Worm (Caenorhabditis elegans) whole organism, young adult: Measurements from ENCODE around the gene F23F1.6.

ENCODE experiments used
- B0035.1 ChIP-seq: sonication (generic microtip); optimal IDR thresholded peaks from 2 replicates; lab custom pipeline; 2016; ENCODE audit warnings: missing genetic modification characterization, mild to moderate bottlenecking, missing compliant biosample characterization, missing genotype, missing genetic modification reagents
- C17E4.6 ChIP-seq: fragments of 200-800 bp; sonication (Bioruptor generic); IDR thresholded peaks from 2 replicates; pipeline ENCODE4 v1.3.6; 2022; ENCODE audit warnings: missing genetic modification reagents, missing genetic modification characterization, missing compliant biosample characterization
- F10E7.11 ChIP-seq: sonication (generic microtip); optimal IDR thresholded peaks from 2 replicates; lab custom pipeline; 2017; ENCODE audit warnings: mild to moderate bottlenecking, missing genetic modification characterization, moderate library complexity, missing compliant biosample characterization
- F37B4.10 ChIP-seq: fragments of 200-800 bp; sonication (Bioruptor generic); IDR thresholded peaks from 2 replicates; pipeline ENCODE4 v1.3.6; 2022; ENCODE audit warnings: missing genetic modification characterization, missing compliant biosample characterization
- F57A8.1 ChIP-seq: fragments of 200-800 bp; sonication (Bioruptor generic); optimal IDR thresholded peaks from 2 replicates; lab custom pipeline; 2018; ENCODE audit warnings: mild to moderate bottlenecking, missing genetic modification characterization, moderate library complexity, missing compliant biosample characterization
- K11D2.4 ChIP-seq: fragments of 200-800 bp; sonication (Bioruptor generic); IDR thresholded peaks from 2 replicates; pipeline ENCODE4 v1.3.6; 2022; ENCODE audit warnings: missing genetic modification reagents, missing genetic modification characterization, missing compliant biosample characterization
- T26A5.8 ChIP-seq: sonication (generic microtip); optimal IDR thresholded peaks from 2 replicates; lab custom pipeline; 2016; ENCODE audit warnings: missing genetic modification characterization, missing compliant biosample characterization
- Y53G8AR.9 ChIP-seq: fragments of 200-800 bp; sonication (Bioruptor generic); conservative IDR thresholded peaks from 2 replicates; pipeline ENCODE4 v1.3.6; 2022; ENCODE audit warnings: missing genetic modification reagents, missing genetic modification characterization, missing compliant biosample characterization
- Y79H2A.3 ChIP-seq: fragments of 200-800 bp; sonication (Bioruptor generic); conservative IDR thresholded peaks from 2 replicates; pipeline ENCODE4 v1.3.6; 2022; ENCODE audit warnings: missing genetic modification reagents, missing genetic modification characterization, missing compliant biosample characterization
- ZK185.1 ChIP-seq: sonication (generic microtip); optimal IDR thresholded peaks from 2 replicates; lab custom pipeline; 2016; ENCODE audit warnings: mild to moderate bottlenecking, missing genetic modification characterization, missing compliant biosample characterization; ENCODE audit not compliant: poor library complexity, severe bottlenecking
- aptf-3 ChIP-seq: fragments of 200-800 bp; sonication (Bioruptor generic); IDR thresholded peaks from 2 replicates; pipeline ENCODE4 v1.3.6; 2022; ENCODE audit warnings: missing genetic modification characterization, missing compliant biosample characterization
- atf-7 ChIP-seq: sonication (generic microtip); optimal IDR thresholded peaks from 2 replicates; lab custom pipeline; 2017; ENCODE audit warnings: mild to moderate bottlenecking, missing genetic modification characterization, missing compliant biosample characterization
- bed-1 ChIP-seq: fragments of 200-800 bp; sonication (Bioruptor generic); IDR thresholded peaks from 2 replicates; pipeline ENCODE4 v1.3.6; 2022; ENCODE audit warnings: missing genetic modification reagents, missing genetic modification characterization, missing compliant biosample characterization
- cebp-2 ChIP-seq: fragments of 200-800 bp; sonication (Bioruptor generic); IDR thresholded peaks from 2 replicates; pipeline ENCODE4 v1.3.6; 2022; ENCODE audit warnings: missing genetic modification characterization, missing compliant biosample characterization
- die-1 ChIP-seq: sonication (generic microtip); optimal IDR thresholded peaks from 2 replicates; lab custom pipeline; 2016; ENCODE audit warnings: missing genotype, mild to moderate bottlenecking, missing genetic modification characterization, missing compliant biosample characterization
- dpl-1 ChIP-seq: fragments of 150-350 bp; optimal IDR thresholded peaks from 2 replicates; lab custom pipeline; 2014; ENCODE audit warnings: missing biosample characterization, missing genetic modification reagents, missing genetic modification characterization
- egl-18 ChIP-seq: fragments of 200-800 bp; sonication (Bioruptor generic); IDR thresholded peaks from 2 replicates; pipeline ENCODE4 v1.3.6; 2022; ENCODE audit warnings: missing genetic modification reagents, missing genetic modification characterization, missing compliant biosample characterization
- egrh-3 ChIP-seq: fragments of 200-800 bp; sonication (Bioruptor generic); IDR thresholded peaks from 2 replicates; pipeline ENCODE4 v1.3.6; 2022; ENCODE audit warnings: missing genetic modification reagents, missing genetic modification characterization, missing compliant biosample characterization
- fkh-3 ChIP-seq: sonication (generic microtip); optimal IDR thresholded peaks from 2 replicates; lab custom pipeline; 2016; ENCODE audit warnings: mild to moderate bottlenecking, missing genetic modification characterization, missing compliant biosample characterization
- hsf-1 ChIP-seq: fragments of 200-800 bp; sonication (Bioruptor generic); IDR thresholded peaks from 2 replicates; pipeline ENCODE4 v1.3.6; 2022; ENCODE audit warnings: missing genetic modification reagents, missing genetic modification characterization, missing compliant biosample characterization
- let-526 ChIP-seq: fragments of 200-800 bp; sonication (Bioruptor generic); IDR thresholded peaks from 2 replicates; pipeline ENCODE4 v1.3.6; 2022; ENCODE audit warnings: missing genetic modification reagents, missing genetic modification characterization, missing compliant biosample characterization
- lin-26 ChIP-seq: fragments of 200-800 bp; sonication (Bioruptor generic); IDR thresholded peaks from 2 replicates; pipeline ENCODE4 v1.3.6; 2022; ENCODE audit warnings: missing genetic modification reagents, missing genetic modification characterization, missing compliant biosample characterization
- lin-40 ChIP-seq: sonication (generic microtip); optimal IDR thresholded peaks from 2 replicates; lab custom pipeline; 2016; ENCODE audit warnings: missing genetic modification characterization, mild to moderate bottlenecking, missing compliant biosample characterization, missing genotype, missing genetic modification reagents
- lsy-27 ChIP-seq: sonication (generic microtip); optimal IDR thresholded peaks from 2 replicates; lab custom pipeline; 2017; ENCODE audit warnings: missing genetic modification characterization, mild to moderate bottlenecking, missing compliant biosample characterization, antibody characterized with exemption, missing genotype, borderline replicate concordance; ENCODE audit not compliant: insufficient read depth
- mel-28 ChIP-seq: sonication (generic microtip); optimal IDR thresholded peaks from 2 replicates; lab custom pipeline; 2016; ENCODE audit warnings: borderline replicate concordance, mild to moderate bottlenecking, missing genetic modification characterization, missing compliant biosample characterization
- nfya-1 ChIP-seq: sonication (generic microtip); optimal IDR thresholded peaks from 2 replicates; lab custom pipeline; 2017; ENCODE audit warnings: antibody characterized with exemption, missing compliant biosample characterization, missing genetic modification characterization, borderline replicate concordance; ENCODE audit not compliant: insufficient read depth
- nhr-120 ChIP-seq: fragments of 200-800 bp; sonication (Bioruptor generic); IDR thresholded peaks from 2 replicates; pipeline ENCODE4 v1.3.6; 2022; ENCODE audit warnings: missing genetic modification characterization, missing compliant biosample characterization
- nhr-179 ChIP-seq: sonication (generic microtip); optimal IDR thresholded peaks from 2 replicates; lab custom pipeline; 2016; ENCODE audit warnings: mild to moderate bottlenecking, missing genetic modification characterization, missing compliant biosample characterization
- nhr-90 ChIP-seq: sonication (generic microtip); optimal IDR thresholded peaks from 2 replicates; lab custom pipeline; 2016; ENCODE audit warnings: missing genotype, mild to moderate bottlenecking, missing genetic modification characterization, missing compliant biosample characterization
- pbrm-1 ChIP-seq: fragments of 200-800 bp; sonication (Bioruptor generic); IDR thresholded peaks from 2 replicates; pipeline ENCODE4 v1.3.6; 2022; ENCODE audit warnings: missing genetic modification reagents, missing genetic modification characterization, missing compliant biosample characterization
- sea-2 ChIP-seq: fragments of 200-800 bp; sonication (Bioruptor generic); IDR thresholded peaks from 2 replicates; pipeline ENCODE4 v1.3.6; 2022; ENCODE audit warnings: missing genetic modification characterization, missing compliant biosample characterization
- snpc-1.3 ChIP-seq: sonication (generic microtip); optimal IDR thresholded peaks from 2 replicates; lab custom pipeline; 2017; ENCODE audit warnings: missing genetic modification characterization, mild to moderate bottlenecking, missing compliant biosample characterization, antibody characterized with exemption, moderate library complexity, missing genotype, missing genetic modification reagents; ENCODE audit not compliant: insufficient read depth
- tbp1 ChIP-seq: fragments of 200-800 bp; sonication (Bioruptor generic); optimal IDR thresholded peaks from 2 replicates; lab custom pipeline; 2018; ENCODE audit warnings: mild to moderate bottlenecking, missing genetic modification characterization, missing compliant biosample characterization
- tlf-1 ChIP-seq: fragments of 200-800 bp; sonication (Bioruptor generic); optimal IDR thresholded peaks from 2 replicates; lab custom pipeline; 2018; ENCODE audit warnings: mild to moderate bottlenecking, missing genetic modification characterization, missing compliant biosample characterization
- xnd-1 ChIP-seq: sonication (generic microtip); optimal IDR thresholded peaks from 2 replicates; lab custom pipeline; 2016; ENCODE audit warnings: missing genotype, missing genetic modification reagents, missing genetic modification characterization, missing compliant biosample characterization
- zim-3 ChIP-seq: sonication (generic microtip); optimal IDR thresholded peaks from 2 replicates; lab custom pipeline; 2017; ENCODE audit warnings: mild to moderate bottlenecking, missing genetic modification characterization, moderate library complexity, missing compliant biosample characterization
- ztf-25 ChIP-seq: fragments of 200-800 bp; sonication (Bioruptor generic); IDR thresholded peaks from 2 replicates; pipeline ENCODE4 v1.3.6; 2022; ENCODE audit warnings: missing genetic modification reagents, missing genetic modification characterization, missing compliant biosample characterization
- ztf-28 ChIP-seq: fragments of 200-800 bp; sonication (Bioruptor generic); IDR thresholded peaks from 2 replicates; pipeline ENCODE4 v1.3.6; 2022; ENCODE audit warnings: missing genetic modification reagents, missing genetic modification characterization, missing compliant biosample characterization

F23F1.6 gene

DNA sequence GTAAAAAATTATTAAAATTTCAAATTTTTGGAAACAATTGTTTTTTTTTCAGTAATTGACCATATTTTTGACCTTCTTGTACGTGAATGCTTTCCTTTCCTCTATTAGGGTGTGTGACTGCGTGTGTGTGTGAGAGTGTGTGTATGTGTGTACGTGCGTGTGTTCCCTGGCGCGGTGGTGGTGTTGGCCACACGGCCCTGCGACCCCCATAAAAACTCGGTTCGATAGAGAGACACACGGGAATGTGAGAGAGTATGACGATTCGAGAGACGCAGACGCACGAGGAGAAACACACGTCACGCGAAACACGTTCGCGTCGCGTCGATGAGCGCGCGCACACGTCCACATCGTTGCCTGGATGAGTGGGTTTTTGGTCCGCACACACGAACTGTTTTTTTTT lies 18.3 kb downstream of the F23F1.6 start (continued):
- TF ChIP-seq nfya-1 (tag; lab: Kevin White, UChicago) (no peak), lin-26 (GFP tag; lab: Robert Waterston, UW) (peak; percentile 65; the same call in 1 of the 2 replicates), F57A8.1 (GFP tag; lab: Kevin White, UChicago) (no peak), ztf-28 (GFP tag; lab: Robert Waterston, UW) (no peak), atf-7 (peak; percentile 71), bed-1 (GFP tag; lab: Robert Waterston, UW) (no peak), mel-28 (tag; lab: Kevin White, UChicago) (no peak), ZK185.1 (tag; lab: Kevin White, UChicago) (peak; percentile 28), fkh-3 (tag; lab: Kevin White, UChicago) (no peak), C17E4.6 (GFP tag; lab: Robert Waterston, UW) (no peak), sea-2 (GFP tag; lab: Robert Waterston, UW) (no peak), aptf-3 (GFP tag; lab: Robert Waterston, UW) (no peak), let-526 (GFP tag; lab: Robert Waterston, UW) (peak; percentile 58; the same call in 1 of the 2 replicates)

DNA sequence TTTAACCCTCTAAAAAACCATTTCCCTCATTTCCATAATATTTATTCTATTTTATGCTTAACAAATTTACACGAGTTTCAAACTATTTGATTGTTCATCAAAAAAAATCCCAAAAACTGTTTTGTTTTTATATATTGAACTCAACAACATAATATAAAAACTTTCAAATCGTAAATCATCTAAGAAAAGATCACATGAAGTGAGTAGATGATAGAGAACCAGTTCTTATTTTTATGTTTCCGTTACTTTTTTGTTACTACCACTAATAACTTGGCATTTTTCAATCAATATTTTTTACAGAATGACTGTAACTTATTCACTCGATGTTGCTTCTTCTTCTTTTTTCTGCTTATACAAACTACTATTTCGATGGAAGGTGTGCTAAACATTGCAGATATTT lies 24.4 kb downstream of the F23F1.6 start, which contains the start of gene best-3:
best-3 (plus strand) TSS at position 301 of the 400 bp plus-strand sequence.
- no peak for TF ChIP-seq lin-40
- TF ChIP-seq dpl-1: no peak
- TF ChIP-seq egl-18: no peak
- no peak for TF ChIP-seq nhr-120
- no peak for TF ChIP-seq xnd-1 (tag; lab: Kevin White, UChicago)
- TF ChIP-seq nhr-179 (tag; lab: Kevin White, UChicago): no peak
- TF ChIP-seq K11D2.4 (GFP tag; lab: Robert Waterston, UW): no peak
- no peak for TF ChIP-seq lsy-27 (tag; lab: Kevin White, UChicago)
- no peak for TF ChIP-seq cebp-2 (GFP tag; lab: Robert Waterston, UW)
- TF ChIP-seq tlf-1 (GFP tag; lab: Kevin White, UChicago): no peak
- no peak for TF ChIP-seq die-1 (tag; lab: Kevin White, UChicago)
- TF ChIP-seq, all 124 proteins: peak for 0

DNA sequence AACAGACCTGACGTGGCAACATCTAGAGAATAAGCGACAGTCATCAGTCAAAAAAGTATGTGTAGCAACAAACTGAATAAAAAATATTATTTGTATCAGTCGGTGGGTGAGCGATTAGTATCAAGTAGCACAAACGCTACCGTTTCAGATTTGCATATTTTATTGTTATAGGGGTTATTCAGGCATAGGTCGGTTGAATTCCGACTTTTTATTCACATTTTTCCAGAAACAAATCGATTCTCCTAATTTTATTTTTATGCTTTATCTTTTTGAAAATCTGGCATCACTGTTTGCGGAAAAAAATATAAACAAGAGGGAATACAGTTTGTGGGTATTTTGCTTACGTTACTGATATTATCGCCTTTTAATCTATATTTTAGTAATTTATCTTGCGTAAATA lies 25.3 kb downstream of the F23F1.6 start, which contains the start of gene best-4:
best-4 (minus strand) TSS at position 101 of the 400 bp plus-strand sequence.
- TF ChIP-seq snpc-1.3 (tag; lab: Kevin White, UChicago): no peak
- TF ChIP-seq F37B4.10: no peak
- no peak for TF ChIP-seq dpl-1
- no peak for TF ChIP-seq zim-3 (tag; lab: Kevin White, UChicago)
- no peak for TF ChIP-seq pbrm-1
- no peak for TF ChIP-seq ztf-25
- TF ChIP-seq egrh-3 (GFP tag; lab: Robert Waterston, UW): no peak
- TF ChIP-seq T26A5.8 (tag; lab: Kevin White, UChicago): no peak

DNA sequence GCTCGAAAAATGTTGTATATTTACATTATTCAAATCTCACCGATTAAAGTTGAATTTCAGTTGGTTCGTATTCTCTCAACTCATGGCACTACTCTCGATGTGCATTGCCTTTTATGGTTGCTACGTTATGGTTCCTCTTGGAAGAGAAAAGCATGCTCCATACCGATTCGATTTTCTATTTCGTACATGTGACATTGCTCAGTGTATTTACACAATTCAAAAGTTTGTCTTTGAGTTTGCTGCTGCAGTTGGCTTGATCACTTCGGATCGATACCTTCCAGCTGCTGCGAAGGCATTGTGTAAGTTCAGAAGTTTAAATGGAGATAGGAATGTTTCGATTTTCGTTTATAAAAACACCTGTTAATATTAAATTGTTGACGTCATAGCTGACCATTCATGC lies 28.9 kb downstream of the F23F1.6 start:
- TF ChIP-seq nhr-90 (tag; lab: Kevin White, UChicago): no peak
- TF ChIP-seq Y79H2A.3 (GFP tag; lab: Robert Waterston, UW): no peak
- TF ChIP-seq tbp1 (GFP tag; lab: Kevin White, UChicago): no peak
- no peak for TF ChIP-seq bed-1 (GFP tag; lab: Robert Waterston, UW)
- TF ChIP-seq ztf-25: no peak
- no peak for TF ChIP-seq Y53G8AR.9 (GFP tag; lab: Robert Waterston, UW)
- TF ChIP-seq hsf-1 (GFP tag; lab: Robert Waterston, UW): no peak
- TF ChIP-seq F10E7.11 (tag; lab: Kevin White, UChicago): no peak
- no peak for TF ChIP-seq let-526 (GFP tag; lab: Robert Waterston, UW)
- TF ChIP-seq B0035.1 (tag; lab: Kevin White, UChicago): no peak
- TF ChIP-seq K11D2.4 (GFP tag; lab: Robert Waterston, UW): no peak
- TF ChIP-seq, all 124 proteins: peak for 0
